Worm (Caenorhabditis elegans): ENCODE results near the gene F35H12.5.

F35H12.5 gene

DNA sequence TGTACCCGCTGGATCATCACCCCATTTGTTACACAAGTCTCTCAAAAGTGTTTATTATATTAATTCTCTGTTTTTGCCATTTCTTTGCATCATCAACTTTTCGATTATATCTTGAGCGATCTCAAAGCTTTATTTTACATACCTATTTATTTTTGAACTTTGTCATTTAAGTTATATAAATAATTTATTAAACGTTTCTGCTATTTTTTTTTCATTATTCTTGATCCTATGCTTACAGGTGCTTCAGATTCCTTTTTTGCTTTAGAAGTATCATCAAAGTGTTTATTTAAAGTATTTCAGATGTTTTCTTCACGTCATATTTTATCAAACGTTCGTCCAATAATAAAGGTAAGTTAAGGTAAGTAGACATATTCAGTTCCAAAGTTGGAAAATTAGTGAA lies at the start of gene F35H12.5:
Gene F35H12.5 (plus strand): TSS at position 301 of the 400 bp plus-strand sequence.
- no peak for TF ChIP-seq snpc-1.1 (tag; optimal IDR thresholded peaks at IDR 0.05; ENCODE audit: insufficient read depth)
- no peak for TF ChIP-seq ceh-79 (tag; optimal IDR thresholded peaks at IDR 0.05)
- TF ChIP-seq ets-4 (GFP tag; optimal IDR thresholded peaks at IDR 0.05), result no peak
- TF ChIP-seq C06A6.2 (GFP tag; conservative IDR thresholded peaks at IDR 0.05), result no peak
- no peak for TF ChIP-seq F52B5.7 (tag; optimal IDR thresholded peaks at IDR 0.05)
- no peak for TF ChIP-seq egl-44 (GFP tag; IDR thresholded peaks at IDR 0.05)
- no peak for TF ChIP-seq madf-3 (GFP tag; IDR thresholded peaks at IDR 0.05)
- no peak for TF ChIP-seq Y53G8AR.9 (GFP tag; conservative IDR thresholded peaks at IDR 0.05)
- TF ChIP-seq C17E4.6 (GFP tag; IDR thresholded peaks at IDR 0.05), result no peak
- no peak for TF ChIP-seq tlf-1 (GFP tag; optimal IDR thresholded peaks at IDR 0.05)

DNA sequence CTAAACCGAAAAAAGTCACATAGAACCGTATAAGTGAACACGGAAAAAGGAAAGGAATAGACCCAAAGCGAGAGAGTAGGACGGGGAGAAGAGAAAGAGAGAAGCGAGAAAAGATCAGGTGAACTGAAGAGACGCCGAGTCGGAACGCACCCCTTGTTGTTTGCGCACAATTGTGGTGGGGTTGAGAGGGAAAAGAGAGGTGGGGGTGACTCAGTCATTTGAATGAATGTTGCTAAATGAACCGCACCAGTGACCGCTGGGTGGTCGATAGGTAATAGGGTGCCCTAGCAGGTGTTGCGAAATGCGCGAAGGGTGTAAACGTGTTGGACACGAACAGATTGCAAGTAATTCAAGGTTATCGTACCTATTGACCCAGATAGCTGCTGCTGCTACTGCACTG lies 47.2 kb upstream of the F35H12.5 start, which contains the start of gene lgl-1:
Gene lgl-1 (minus strand): TSS at position 70 of the 400 bp plus-strand sequence.
- TF ChIP-seq die-1 (tag; optimal IDR thresholded peaks at IDR 0.05), result no peak
- TF ChIP-seq B0019.2 (GFP tag; conservative IDR thresholded peaks at IDR 0.05), result no peak
- no peak for TF ChIP-seq lin-35 (GFP tag; optimal IDR thresholded peaks at IDR 0.05)
- TF ChIP-seq nhr-80 (tag; optimal IDR thresholded peaks at IDR 0.05), result peak; percentile 26
- TF ChIP-seq egrh-3 (GFP tag; IDR thresholded peaks at IDR 0.05), result peak; percentile 29; the same call in 1 of the 2 replicates
- TF ChIP-seq F37B4.10 (GFP tag; IDR thresholded peaks at IDR 0.05), result no peak
- 0 out of 2 replicates have a peak, but pooled peaks have one; percentile 16 for TF ChIP-seq madf-3 (GFP tag; IDR thresholded peaks at IDR 0.05)
- no peak for TF ChIP-seq akir-1 (GFP tag; optimal IDR thresholded peaks at IDR 0.05)
- peak; percentile 70; the same call in 1 of the 2 replicates for TF ChIP-seq cebp-1 (GFP tag; IDR thresholded peaks at IDR 0.05)
- peak; percentile 93 for TF ChIP-seq cebp-1 (tag; optimal IDR thresholded peaks at IDR 0.05)
- TF ChIP-seq xnd-1 (tag; optimal IDR thresholded peaks at IDR 0.05), result no peak
- TF ChIP-seq hmg-20 (GFP tag; IDR thresholded peaks at IDR 0.05), result no peak
- TF ChIP-seq mel-28 (tag; optimal IDR thresholded peaks at IDR 0.05; ENCODE audit: borderline replicate concordance), result no peak
- no peak for TF ChIP-seq lsl-1 (GFP tag; optimal IDR thresholded peaks at IDR 0.05)
- TF ChIP-seq mcd-1 (GFP tag; IDR thresholded peaks at IDR 0.05), result peak; percentile 41; the same call in 1 of the 2 replicates
- TF ChIP-seq hmg-1.2 (GFP tag; IDR thresholded peaks at IDR 0.05), result peak; percentile 83
- TF ChIP-seq T07F8.4 (tag; optimal IDR thresholded peaks at IDR 0.05), result no peak
- peak; percentile 58; the same call in 1 of the 2 replicates for TF ChIP-seq dox-1 (GFP tag; IDR thresholded peaks at IDR 0.05)
- no peak for TF ChIP-seq dpff-1 (tag; optimal IDR thresholded peaks at IDR 0.05)
- no peak for TF ChIP-seq efl-1 (GFP tag; optimal IDR thresholded peaks at IDR 0.05)
- no peak for TF ChIP-seq nhr-120 (GFP tag; IDR thresholded peaks at IDR 0.05)
- TF ChIP-seq nfyb-1 (GFP tag; IDR thresholded peaks at IDR 0.05), result no peak
- no peak for TF ChIP-seq attf-6 (GFP tag; IDR thresholded peaks at IDR 0.05)
- TF ChIP-seq let-607 (tag; optimal IDR thresholded peaks at IDR 0.05), result no peak
- TF ChIP-seq C06A6.2 (GFP tag; conservative IDR thresholded peaks at IDR 0.05), result no peak
- TF ChIP-seq madf-10 (tag; optimal IDR thresholded peaks at IDR 0.05), result no peak
- no peak for TF ChIP-seq T26A5.8 (tag; optimal IDR thresholded peaks at IDR 0.05)
- TF ChIP-seq rcor-1 (GFP tag; IDR thresholded peaks at IDR 0.05), result 0 out of 2 replicates have a peak, but pooled peaks have one; percentile 22
- no peak for TF ChIP-seq rpc-1 (optimal IDR thresholded peaks at IDR 0.05)
- no peak for TF ChIP-seq rpc-1 (tag; optimal IDR thresholded peaks at IDR 0.05)
- TF ChIP-seq F10E7.11 (tag; optimal IDR thresholded peaks at IDR 0.05), result no peak
- no peak for TF ChIP-seq aptf-3 (GFP tag; IDR thresholded peaks at IDR 0.05)
- no peak for TF ChIP-seq nfya-1 (tag; optimal IDR thresholded peaks at IDR 0.05; ENCODE audit: borderline replicate concordance, insufficient read depth)
- no peak for TF ChIP-seq Y53F4B.3 (GFP tag; IDR thresholded peaks at IDR 0.05)
- peak; percentile 74 for TF ChIP-seq zfh-2 (GFP tag; conservative IDR thresholded peaks at IDR 0.05)
